Fruit fly (Drosophila melanogaster): ENCODE results near the gene Hacd1.

DNA sequence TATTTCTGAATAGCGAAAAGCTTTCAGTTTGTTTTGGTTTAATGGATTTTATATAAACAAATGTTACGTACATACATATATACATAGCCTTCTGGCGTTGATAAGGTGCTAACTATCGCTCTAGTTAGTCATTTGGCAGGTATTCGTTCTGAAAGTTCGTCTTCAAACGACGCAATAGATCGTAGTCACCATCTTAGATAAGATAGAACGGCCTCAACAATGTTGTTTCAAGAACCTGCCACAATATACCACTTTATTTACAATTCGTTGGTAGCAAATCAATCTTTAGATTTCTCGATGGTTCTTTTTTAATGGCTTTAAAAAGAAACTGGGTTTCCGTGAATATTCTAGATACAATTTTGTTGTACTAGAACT, 44.8 kb upstream of the Hacd1 start:
- TF ChIP-seq CG8632 (GFP tag; optimal IDR thresholded peaks at IDR 0.05) (no peak), dsx (GFP tag; optimal IDR thresholded peaks at IDR 0.05; ENCODE audit: poor library complexity, severe bottlenecking) (no peak), salr (GFP tag; optimal IDR thresholded peaks at IDR 0.05) (no peak), fkh (GFP tag; optimal IDR thresholded peaks at IDR 0.05) (no peak), CG34406 (GFP tag; optimal IDR thresholded peaks at IDR 0.05) (no peak), CG3919 (GFP tag; optimal IDR thresholded peaks at IDR 0.05) (no peak), Hr39 (GFP tag; optimal IDR thresholded peaks at IDR 0.05) (no peak), CG6854 (GFP tag; optimal IDR thresholded peaks at IDR 0.05) (no peak), Blimp-1 (GFP tag; optimal IDR thresholded peaks at IDR 0.05) (no peak), Sox102F (GFP tag; optimal IDR thresholded peaks at IDR 0.05) (no peak), OdsH (GFP tag; optimal IDR thresholded peaks at IDR 0.05) (no peak), Eip78C (GFP tag) (no peak)

All from whole organism, prepupa.